Worm (Caenorhabditis elegans) whole organism, L4 larva: ENCODE measurements around the gene msa-1.

Experiments
- ZK546.5 ChIP-seq, 2 experiments: sonication (generic microtip); optimal IDR thresholded peaks; 2 replicates each; lab custom pipeline; 2017; ENCODE audit warnings: missing biosample characterization in 2 of 2, missing genetic modification characterization in 2 of 2
- ceh-28 ChIP-seq: fragments of 150-350 bp; optimal IDR thresholded peaks from 2 replicates; lab custom pipeline; 2014; ENCODE audit warnings: missing biosample characterization, missing genetic modification reagents, missing genetic modification characterization
- ceh-44 ChIP-seq: fragments of 200-800 bp; sonication (Bioruptor generic); IDR thresholded peaks from 2 replicates; pipeline ENCODE4 v1.3.6; 2022; ENCODE audit warnings: missing genetic modification reagents, missing genetic modification characterization, missing compliant biosample characterization
- hlh-11 ChIP-seq: fragments of 200-800 bp; sonication (Bioruptor generic); optimal IDR thresholded peaks from 2 replicates; lab custom pipeline; 2018; ENCODE audit warnings: mild to moderate bottlenecking, missing genetic modification characterization, missing compliant biosample characterization
- nhr-41 ChIP-seq: fragments of 200-800 bp; sonication (Bioruptor generic); IDR thresholded peaks from 2 replicates; pipeline ENCODE4 v1.3.6; 2022; ENCODE audit warnings: missing genetic modification reagents, missing genetic modification characterization, missing compliant biosample characterization

DNA sequence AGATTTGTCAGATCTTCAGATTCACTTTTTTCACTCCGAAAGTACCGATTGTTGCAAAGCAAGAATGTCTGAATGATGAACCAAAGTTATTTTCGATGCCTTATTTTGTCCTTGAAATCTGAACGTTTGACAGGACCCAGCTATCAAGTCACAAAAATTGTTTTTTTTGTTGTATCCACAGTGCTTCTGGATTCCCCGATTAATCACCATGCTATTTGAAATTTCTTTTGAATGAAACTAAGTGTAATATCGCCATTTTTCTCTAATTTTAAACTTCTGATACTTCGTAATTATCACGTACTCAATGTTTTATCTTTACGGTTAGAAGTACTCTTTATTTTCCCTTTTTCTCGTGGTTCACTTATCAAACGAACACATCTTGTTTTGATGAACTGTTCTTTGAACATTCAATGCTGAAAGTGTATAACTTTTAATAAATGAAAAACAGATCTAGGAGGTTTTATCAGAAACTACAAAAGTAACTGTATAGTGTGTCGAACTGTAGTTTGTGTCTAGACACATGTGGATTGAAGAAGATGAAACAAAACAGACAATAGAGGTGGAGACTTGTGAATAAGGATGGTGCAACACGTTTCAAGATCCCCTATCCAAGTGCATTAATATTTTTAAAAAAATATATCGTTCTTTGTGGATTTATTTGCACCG, 36.8 kb upstream of the msa-1 start:
- TF ChIP-seq hlh-11 (tag; lab: Kevin White, UChicago): no peak
- TF ChIP-seq ceh-28 (tag; lab: Kevin White, UChicago): no peak
- TF ChIP-seq nhr-41 (GFP tag; lab: Robert Waterston, UW): no peak
- no peak for TF ChIP-seq ceh-44 (GFP tag; lab: Robert Waterston, UW)
- no peak for TF ChIP-seq ZK546.5 (tag; optimal IDR thresholded peaks at IDR 0.05; lab: Kevin White, UChicago)
